Worm (Caenorhabditis elegans) whole organism, dauer: ENCODE measurements around the gene clc-18.

Experiments used
- unc-62 ChIP-seq: sonication (generic microtip); optimal IDR thresholded peaks from 2 replicates; lab custom pipeline; 2017; ENCODE audit warnings: missing biosample characterization, missing genetic modification reagents, missing genetic modification characterization

Gene clc-18

DNA sequence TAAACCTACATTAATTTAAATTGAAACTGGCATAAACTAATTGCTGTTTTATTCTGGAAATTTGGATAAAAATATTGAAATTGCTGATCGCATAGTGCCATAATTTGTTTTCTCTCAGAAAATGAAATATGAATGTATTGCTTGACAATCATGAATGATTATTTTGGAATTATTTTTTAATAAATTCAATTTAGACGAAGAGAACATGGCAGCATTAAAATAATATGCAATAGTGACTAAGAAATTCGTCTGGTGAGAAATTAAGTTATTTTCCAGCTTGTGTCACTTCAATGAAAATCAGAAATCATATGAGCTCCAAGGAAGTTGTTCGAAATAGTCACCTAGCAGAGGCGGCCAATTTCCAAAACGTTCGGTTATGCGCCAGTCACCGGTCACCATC is 4.9 kb upstream of the clc-18 start, which contains the start of gene srw-133:
Gene srw-133, minus strand, starts transcription at position 101 of the 400 bp plus-strand sequence.
- no peak for TF ChIP-seq unc-62

DNA sequence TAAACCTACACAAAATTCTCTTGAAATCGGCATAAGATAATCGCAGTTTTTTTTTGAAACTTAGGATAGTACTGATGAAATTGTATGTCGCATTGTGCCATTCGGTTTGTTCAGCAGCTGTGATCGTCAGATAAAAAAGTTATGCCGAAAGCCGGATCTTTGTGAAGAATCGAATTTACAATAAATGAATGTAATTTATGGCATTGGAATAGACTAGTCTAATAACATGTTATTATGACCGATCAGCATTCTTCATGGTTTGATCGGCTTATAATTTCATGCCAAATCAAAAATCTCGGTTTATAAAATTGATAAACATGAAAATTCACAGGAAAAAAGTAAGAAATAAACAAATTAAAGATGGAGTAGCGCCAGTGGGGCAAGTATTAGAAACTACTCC is 2.7 kb upstream of the clc-18 start, which contains the start of gene srw-134:
Gene srw-134, minus strand, starts transcription at position 101 of the 400 bp plus-strand sequence.
- no peak for TF ChIP-seq unc-62

DNA sequence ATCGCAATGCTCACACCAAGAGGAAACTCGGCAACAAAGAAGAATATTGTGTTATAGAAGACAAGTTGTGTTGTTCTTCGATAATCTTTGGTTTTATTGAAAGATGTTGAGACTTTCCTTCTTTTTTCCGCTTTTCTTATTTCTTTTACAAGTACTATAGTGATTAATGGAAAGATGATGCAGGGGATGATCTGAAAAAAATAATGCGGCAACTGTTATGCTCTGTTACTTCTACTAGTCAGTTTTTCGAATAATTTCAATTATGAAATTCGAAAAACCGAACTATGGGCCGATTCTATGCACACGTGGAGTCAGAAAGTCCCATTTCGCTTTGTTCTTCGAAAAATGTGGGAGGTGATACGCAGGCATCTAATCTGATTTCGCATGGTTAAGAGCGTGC is 3.1 kb downstream of the clc-18 start:
- TF ChIP-seq unc-62, result no peak

DNA sequence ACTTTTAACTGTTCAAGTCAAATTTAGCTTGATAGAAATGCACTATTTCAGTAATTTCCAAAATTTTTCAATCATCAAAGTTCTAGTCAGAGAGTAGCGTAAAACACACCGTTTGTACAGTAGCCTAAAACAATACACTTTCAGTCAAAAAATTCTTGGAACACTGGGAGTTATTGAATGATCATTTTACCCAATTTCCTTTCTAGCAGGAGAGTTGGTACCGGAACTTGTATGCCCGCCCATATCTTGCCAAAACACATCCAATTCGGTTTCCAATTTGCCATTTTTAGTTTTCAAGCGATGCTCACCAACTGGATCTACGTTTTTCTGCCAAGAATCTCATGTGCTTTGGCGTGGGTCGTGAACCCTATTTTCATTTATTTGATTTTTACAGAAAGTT is 5.5 kb downstream of the clc-18 start, which contains the start of gene srj-39:
Gene srj-39, plus strand, starts transcription at position 301 of the 400 bp plus-strand sequence.
- TF ChIP-seq unc-62, result no peak

DNA sequence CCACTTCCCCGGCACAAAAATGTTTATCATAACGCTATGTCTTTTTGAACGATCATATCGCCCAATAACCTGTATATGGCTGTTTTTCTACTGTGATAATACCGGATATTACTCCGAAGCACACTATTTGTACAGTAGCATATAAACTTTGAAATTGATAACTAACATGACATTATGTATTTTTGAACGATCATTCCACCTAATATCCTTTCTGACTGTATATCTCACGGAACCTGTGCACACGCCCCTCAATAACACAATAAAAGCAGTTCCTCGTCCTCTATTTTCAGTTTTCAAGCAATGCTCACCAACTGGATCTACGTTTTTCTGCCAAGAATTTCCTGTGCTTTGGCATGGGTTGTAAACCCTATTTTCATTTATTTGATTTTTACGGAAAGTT is 8.2 kb downstream of the clc-18 start, which contains the start of gene srj-40:
Gene srj-40, plus strand, starts transcription at position 301 of the 400 bp plus-strand sequence.
- no peak for TF ChIP-seq unc-62

DNA sequence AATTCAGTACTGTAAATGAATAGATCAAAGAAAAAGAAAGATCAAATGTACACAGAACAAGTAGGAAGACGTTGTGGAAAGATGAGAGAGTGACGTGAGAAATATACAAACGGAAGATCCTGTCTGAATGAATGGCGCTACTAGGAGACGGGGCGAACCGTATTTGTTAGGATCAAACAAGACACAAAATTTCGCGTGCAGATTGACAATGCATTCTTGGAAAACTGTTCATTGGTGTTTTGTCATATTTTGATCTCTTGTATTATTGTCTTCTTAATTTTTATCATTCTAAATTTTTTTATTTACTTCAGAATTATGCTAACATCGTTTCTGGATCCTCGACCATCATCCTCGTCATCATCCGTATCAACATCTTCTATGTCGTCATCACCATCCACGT is 15.0 kb downstream of the clc-18 start, which contains the start of gene nhr-181:
Gene nhr-181, plus strand, starts transcription at position 301 of the 400 bp plus-strand sequence.
- TF ChIP-seq unc-62, result no peak

DNA sequence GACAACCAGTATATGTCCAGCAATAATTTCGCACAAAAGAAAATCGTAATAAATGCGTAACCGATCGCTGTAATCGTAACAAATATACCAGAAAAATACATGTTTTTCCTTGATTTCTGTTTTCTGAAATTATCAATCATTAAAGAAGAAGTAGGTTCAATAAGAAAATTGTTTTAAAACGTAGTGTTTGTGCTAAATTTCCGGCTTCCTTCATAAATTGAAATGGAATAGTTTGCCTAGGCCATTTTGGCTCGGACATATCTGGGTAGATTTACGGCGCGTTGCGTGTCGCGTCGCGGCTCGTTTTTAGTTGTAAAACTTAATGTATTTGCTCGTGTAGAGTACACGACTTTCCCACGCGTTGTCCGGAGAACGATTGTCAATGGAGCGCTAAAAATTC is 26.8 kb downstream of the clc-18 start, which contains the start of gene F38H12.5:
Gene F38H12.5, minus strand, starts transcription at position 101 of the 400 bp plus-strand sequence.
- TF ChIP-seq unc-62, result no peak

DNA sequence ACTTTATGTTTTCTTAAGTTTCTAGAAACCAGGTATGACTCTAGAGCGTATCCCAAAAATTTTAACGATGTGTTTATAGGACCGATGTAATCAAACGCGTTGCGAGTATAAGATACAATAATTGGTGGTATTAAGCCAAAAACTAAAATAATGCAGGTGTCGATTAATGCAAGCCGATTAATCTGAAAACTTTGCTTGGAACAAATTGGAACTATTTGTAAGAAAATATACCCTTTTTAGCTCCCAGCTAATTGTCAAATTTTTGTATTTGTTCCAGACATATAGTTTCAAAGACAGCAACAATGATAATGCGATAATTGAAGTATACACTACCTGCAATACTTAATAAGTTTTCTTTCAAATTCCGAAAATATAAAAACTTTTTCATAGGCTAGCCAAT is 28.5 kb downstream of the clc-18 start, which contains the start of gene srh-211:
Gene srh-211, minus strand, starts transcription at position 101 of the 400 bp plus-strand sequence.
- TF ChIP-seq unc-62, result no peak

DNA sequence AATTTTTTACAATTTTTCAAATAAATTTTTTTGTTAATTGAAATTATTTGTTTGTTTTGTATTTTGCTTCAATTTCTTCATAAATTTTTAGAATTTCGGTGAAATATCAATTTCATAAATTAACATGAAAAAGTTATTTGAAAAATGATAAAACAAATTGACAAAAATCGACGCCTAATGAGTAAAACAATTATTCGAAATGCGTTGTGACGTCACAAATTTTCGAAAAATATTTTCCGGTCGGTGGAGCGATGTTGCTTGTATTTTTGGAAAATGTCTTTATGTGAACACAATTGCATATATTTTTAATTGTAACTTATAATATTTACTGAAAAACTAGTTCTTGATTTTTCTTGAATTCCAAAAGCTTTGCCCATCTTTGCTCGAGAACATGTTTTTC is 29.2 kb downstream of the clc-18 start:
- no peak for TF ChIP-seq unc-62

DNA sequence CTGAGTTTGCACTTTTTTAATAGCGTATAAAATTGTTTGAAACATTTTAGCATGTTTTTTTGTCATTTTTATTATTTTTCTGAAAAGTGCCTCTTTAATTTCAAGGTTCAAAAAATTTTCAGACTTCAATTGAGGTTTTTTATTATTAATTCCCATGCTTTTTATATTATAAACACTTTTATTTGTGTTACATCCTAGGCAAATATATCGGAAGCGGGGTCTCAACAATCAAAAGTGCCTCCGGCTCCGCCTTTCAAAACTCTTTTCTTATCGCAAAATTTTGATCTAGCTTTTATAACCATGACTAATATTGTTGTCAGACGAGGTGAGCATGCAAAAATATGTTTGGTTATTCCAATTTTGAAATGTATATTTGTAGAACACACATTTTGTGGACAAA is 36.3 kb downstream of the clc-18 start, which contains the start of gene otpl-2:
Gene otpl-2, plus strand, starts transcription at position 301 of the 400 bp plus-strand sequence.
- TF ChIP-seq unc-62, result no peak
